Worm (Caenorhabditis elegans) whole organism, L4 larva: ENCODE results near the gene C15H9.2.
A peak's percentile ranks its signal among the peaks of the same experiment; 100 is the strongest.

Experiments
- D1046.2 ChIP-seq: fragments of 200-800 bp; sonication (Bioruptor generic); IDR thresholded peaks from 2 replicates; pipeline ENCODE4 v1.3.6; 2022; ENCODE audit warnings: missing genetic modification characterization, missing compliant biosample characterization
- F26F4.8 ChIP-seq: fragments of 200-800 bp; sonication (Bioruptor generic); conservative IDR thresholded peaks from 2 replicates; pipeline ENCODE4 v1.3.6; 2022; ENCODE audit warnings: missing genetic modification characterization, missing compliant biosample characterization
- F37D6.2 ChIP-seq: sonication (generic microtip); optimal IDR thresholded peaks from 2 replicates; lab custom pipeline; 2016; ENCODE audit warnings: mild to moderate bottlenecking, missing genetic modification characterization, missing compliant biosample characterization
- T26A8.4 ChIP-seq: fragments of 200-800 bp; sonication (Bioruptor generic); IDR thresholded peaks from 2 replicates; pipeline ENCODE4 v1.3.6; 2022; ENCODE audit warnings: missing genetic modification characterization, missing compliant biosample characterization
- Y105C5A.15 ChIP-seq: fragments of 200-800 bp; sonication (Bioruptor generic); IDR thresholded peaks from 2 replicates; pipeline ENCODE4 v1.3.6; 2022; ENCODE audit warnings: missing genetic modification characterization, missing compliant biosample characterization
- ZK337.2 ChIP-seq: fragments of 200-800 bp; sonication (Bioruptor generic); IDR thresholded peaks from 2 replicates; pipeline ENCODE4 v1.3.6; 2022; ENCODE audit warnings: missing genetic modification reagents, missing genetic modification characterization, missing compliant biosample characterization
- aha-1 ChIP-seq: fragments of 150-350 bp; peaks from one replicate; lab custom pipeline; 2014; ENCODE audit warnings: missing biosample characterization, missing genetic modification characterization
- aly-2 ChIP-seq: sonication (generic microtip); optimal IDR thresholded peaks from 2 replicates; lab custom pipeline; 2018; ENCODE audit warnings: missing biosample characterization, missing genetic modification characterization
- attf-4 ChIP-seq: sonication (generic microtip); optimal IDR thresholded peaks from 3 replicates; lab custom pipeline; 2017; ENCODE audit warnings: missing biosample characterization, missing genetic modification characterization
- ceh-62 ChIP-seq: sonication (generic microtip); optimal IDR thresholded peaks from 2 replicates; lab custom pipeline; 2017; ENCODE audit warnings: missing biosample characterization, missing genetic modification characterization
- cey-2 ChIP-seq: sonication (generic microtip); optimal IDR thresholded peaks from 3 replicates; lab custom pipeline; 2017; ENCODE audit warnings: missing genetic modification characterization, mild to moderate bottlenecking, missing compliant biosample characterization, antibody characterized with exemption, borderline replicate concordance; ENCODE audit not compliant: insufficient read depth
- daf-12 ChIP-seq: fragments of 150-350 bp; optimal IDR thresholded peaks from 2 replicates; lab custom pipeline; 2014; ENCODE audit warnings: missing biosample characterization, missing genetic modification reagents, missing genetic modification characterization
- daf-16 ChIP-seq, 3 experiments: sonication (generic microtip); optimal IDR thresholded peaks; 2 replicates each; lab custom pipeline; 2016 to 2017; ENCODE audit warnings: missing genetic modification characterization in 3 of 3, missing genetic modification reagents in 3 of 3, mild to moderate bottlenecking in 2 of 3, missing compliant biosample characterization in 2 of 3, missing biosample characterization in 1 of 3, moderate library complexity in 1 of 3
- daf-19 ChIP-seq: fragments of 200-800 bp; sonication (Bioruptor generic); conservative IDR thresholded peaks from 2 replicates; pipeline ENCODE4 v1.3.6; 2022; ENCODE audit warnings: missing genetic modification characterization, missing compliant biosample characterization
- daf-8 ChIP-seq: fragments of 200-800 bp; sonication (Bioruptor generic); IDR thresholded peaks from 2 replicates; pipeline ENCODE4 v1.3.6; 2022; ENCODE audit warnings: missing genetic modification characterization, missing compliant biosample characterization
- dmd-6 ChIP-seq: fragments of 200-800 bp; sonication (Bioruptor generic); IDR thresholded peaks from 2 replicates; pipeline ENCODE4 v1.3.6; 2022; ENCODE audit warnings: missing genetic modification reagents, missing genetic modification characterization, missing compliant biosample characterization
- dpl-1 ChIP-seq: fragments of 150-350 bp; optimal IDR thresholded peaks from 2 replicates; lab custom pipeline; 2014; ENCODE audit warnings: missing biosample characterization, missing genetic modification reagents, missing genetic modification characterization
- dve-1 ChIP-seq: sonication (generic microtip); optimal IDR thresholded peaks from 2 replicates; lab custom pipeline; 2017; ENCODE audit warnings: antibody characterized with exemption, mild to moderate bottlenecking, missing genetic modification characterization, missing compliant biosample characterization; ENCODE audit not compliant: insufficient read depth
- hif-1 ChIP-seq, 2 experiments: sonication (generic microtip); optimal IDR thresholded peaks; 2 replicates each; lab custom pipeline; 2016 to 2017; ENCODE audit warnings: missing compliant biosample characterization in 2 of 2, missing genetic modification characterization in 2 of 2, missing genetic modification reagents in 2 of 2, missing genotype in 2 of 2, mild to moderate bottlenecking in 1 of 2
- hlh-11 ChIP-seq: fragments of 200-800 bp; sonication (Bioruptor generic); optimal IDR thresholded peaks from 2 replicates; lab custom pipeline; 2018; ENCODE audit warnings: mild to moderate bottlenecking, missing genetic modification characterization, missing compliant biosample characterization
- lin-13 ChIP-seq: fragments of 150-350 bp; optimal IDR thresholded peaks from 2 replicates; lab custom pipeline; 2014; ENCODE audit warnings: missing biosample characterization, missing genetic modification reagents, missing genetic modification characterization
- lin-15B ChIP-seq: fragments of 150-350 bp; sonication (generic microtip); optimal IDR thresholded peaks from 3 replicates; lab custom pipeline; 2014; ENCODE audit warnings: missing biosample characterization, missing genetic modification characterization
- lin-38 ChIP-seq: fragments of 200-800 bp; sonication (Bioruptor generic); IDR thresholded peaks from 2 replicates; pipeline ENCODE4 v1.3.6; 2022; ENCODE audit warnings: missing genetic modification reagents, missing genetic modification characterization, missing compliant biosample characterization
- lin-39 ChIP-seq: fragments of 150-350 bp; optimal IDR thresholded peaks from 2 replicates; lab custom pipeline; 2014; ENCODE audit warnings: missing biosample characterization, missing genetic modification reagents, missing genetic modification characterization
- lir-3 ChIP-seq: sonication (generic microtip); optimal IDR thresholded peaks from 2 replicates; lab custom pipeline; 2016; ENCODE audit warnings: mild to moderate bottlenecking, missing genetic modification characterization, missing compliant biosample characterization
- lsy-2 ChIP-seq, 2 experiments: fragments of 150-350 bp in 1 of 2; sonication (generic microtip) in 1 of 2; optimal IDR thresholded peaks; 2 replicates each; lab custom pipeline; 2014 to 2017; ENCODE audit warnings: missing biosample characterization in 2 of 2, missing genetic modification characterization in 2 of 2
- madf-5 ChIP-seq, 2 experiments: fragments of 200-800 bp; sonication (Bioruptor generic); IDR thresholded peaks; 2 replicates each; pipeline ENCODE4 v1.3.6; 2022; ENCODE audit warnings: missing compliant biosample characterization in 2 of 2, missing genetic modification characterization in 2 of 2
- madf-9 ChIP-seq: fragments of 200-800 bp; sonication (Bioruptor generic); conservative IDR thresholded peaks from 2 replicates; pipeline ENCODE4 v1.3.6; 2022; ENCODE audit warnings: missing genetic modification reagents, missing genetic modification characterization, missing compliant biosample characterization
- mes-2 ChIP-seq: sonication (generic microtip); optimal IDR thresholded peaks from 2 replicates; lab custom pipeline; 2016; ENCODE audit warnings: missing genotype, mild to moderate bottlenecking, missing genetic modification characterization, missing compliant biosample characterization; ENCODE audit not compliant: poor library complexity, severe bottlenecking
- mxl-2 ChIP-seq: fragments of 200-800 bp; sonication (Bioruptor generic); conservative IDR thresholded peaks from 2 replicates; pipeline ENCODE4 v1.3.6; 2022; ENCODE audit warnings: missing genetic modification reagents, missing genetic modification characterization, missing compliant biosample characterization
- mxl-3 ChIP-seq: fragments of 200-800 bp; sonication (Bioruptor generic); optimal IDR thresholded peaks from 2 replicates; lab custom pipeline; 2018; ENCODE audit warnings: mild to moderate bottlenecking, missing genetic modification characterization, missing compliant biosample characterization
- nhr-10 ChIP-seq: fragments of 150-350 bp; optimal IDR thresholded peaks from 2 replicates; lab custom pipeline; 2014; ENCODE audit warnings: missing biosample characterization, missing genetic modification characterization
- nhr-111 ChIP-seq: fragments of 200-800 bp; sonication (Bioruptor generic); optimal IDR thresholded peaks from 2 replicates; lab custom pipeline; 2018; ENCODE audit warnings: mild to moderate bottlenecking, missing genetic modification characterization, missing compliant biosample characterization
- nhr-28 ChIP-seq: fragments of 150-350 bp; optimal IDR thresholded peaks from 2 replicates; lab custom pipeline; 2014; ENCODE audit warnings: missing biosample characterization, missing genetic modification characterization
- nhr-48 ChIP-seq: sonication (generic microtip); optimal IDR thresholded peaks from 2 replicates; lab custom pipeline; 2016; ENCODE audit warnings: mild to moderate bottlenecking, missing genetic modification characterization, missing compliant biosample characterization
- nhr-77 ChIP-seq: fragments of 150-350 bp; optimal IDR thresholded peaks from 2 replicates; lab custom pipeline; 2014; ENCODE audit warnings: missing biosample characterization, missing genetic modification characterization
- pqm-1 ChIP-seq: sonication (generic microtip); optimal IDR thresholded peaks from 2 replicates; lab custom pipeline; 2017; ENCODE audit warnings: missing biosample characterization, missing genetic modification characterization
- rbr-2 ChIP-seq: sonication (generic microtip); optimal IDR thresholded peaks from 2 replicates; lab custom pipeline; 2016; ENCODE audit warnings: missing genotype, missing genetic modification characterization, missing compliant biosample characterization
- snpc-1.2 ChIP-seq: fragments of 200-800 bp; sonication (Bioruptor generic); IDR thresholded peaks from 2 replicates; pipeline ENCODE4 v1.3.6; 2022; ENCODE audit warnings: missing genetic modification reagents, missing genetic modification characterization, missing compliant biosample characterization
- snpc-4 ChIP-seq: fragments of 150-350 bp; optimal IDR thresholded peaks from 2 replicates; lab custom pipeline; 2014; ENCODE audit warnings: missing biosample characterization, missing genetic modification characterization
- unc-62 ChIP-seq, 3 experiments: fragments of 150-350 bp in 1 of 3; sonication (generic microtip); optimal IDR thresholded peaks in 2 of 3; peaks in 1 of 3; 1 replicate in 1 of 3; 2 replicates in 2 of 3; lab custom pipeline; 2014 to 2017; ENCODE audit warnings: missing biosample characterization in 3 of 3, missing genetic modification characterization in 3 of 3, missing genetic modification reagents in 3 of 3, missing genotype in 1 of 3
- zag-1 ChIP-seq: fragments of 150-350 bp; optimal IDR thresholded peaks from 2 replicates; lab custom pipeline; 2014; ENCODE audit warnings: missing biosample characterization, missing genetic modification characterization
- zfp-3 ChIP-seq: fragments of 200-800 bp; sonication (Bioruptor generic); conservative IDR thresholded peaks from 2 replicates; pipeline ENCODE4 v1.3.6; 2022; ENCODE audit warnings: missing genetic modification reagents, missing genetic modification characterization, missing compliant biosample characterization
- zip-2 ChIP-seq: fragments of 150-350 bp; optimal IDR thresholded peaks from 2 replicates; lab custom pipeline; 2014; ENCODE audit warnings: missing biosample characterization, missing genetic modification characterization

Gene C15H9.2

DNA sequence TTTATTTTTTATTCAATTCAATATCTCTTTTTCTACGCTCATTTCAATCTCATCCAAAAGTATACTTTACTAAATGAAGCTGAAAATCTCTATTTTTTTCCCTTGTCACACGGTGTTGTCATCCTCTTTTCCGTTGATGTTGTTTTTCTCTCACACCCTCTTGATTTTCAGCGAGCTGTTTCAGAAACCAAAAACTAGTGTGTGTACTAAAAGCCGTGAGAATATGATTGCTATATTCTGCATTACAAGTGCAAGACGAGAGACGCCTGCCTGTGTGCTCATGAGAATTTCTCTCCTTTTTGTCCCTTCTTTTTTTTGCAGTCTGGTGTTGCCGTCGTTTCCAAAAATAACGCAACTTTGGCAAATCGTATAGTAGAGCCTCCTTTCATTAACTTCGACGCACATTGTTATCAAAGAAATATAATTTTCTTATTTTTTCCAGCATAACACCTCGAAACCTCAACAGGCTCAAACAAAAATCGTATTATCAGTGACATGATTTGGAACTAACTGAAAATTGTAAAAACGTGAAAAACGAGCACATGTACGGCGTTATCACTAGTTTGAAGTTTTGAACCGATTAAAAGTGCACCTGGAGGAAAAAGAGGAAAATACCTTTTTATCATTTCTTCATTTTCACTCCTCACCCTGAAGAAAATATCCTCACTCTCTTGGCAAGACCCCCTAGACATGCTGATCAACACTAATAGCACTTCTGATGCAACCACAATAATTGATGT is at the start of gene C15H9.2:
TSS of gene C15H9.2 (plus strand) at position 441 of the 740 bp plus-strand sequence.
- TF ChIP-seq nhr-28 (tag; lab: Kevin White, UChicago), result peak; percentile 9
- peak; percentile 82 for TF ChIP-seq pqm-1 (tag; lab: Kevin White, UChicago)
- peak; percentile 19 for TF ChIP-seq hlh-11 (tag; lab: Kevin White, UChicago)
- no peak for TF ChIP-seq snpc-4 (tag; lab: Kevin White, UChicago)
- TF ChIP-seq dmd-6 (GFP tag; lab: Robert Waterston, UW), result peak; percentile 40; the same call in 1 of the 2 replicates
- TF ChIP-seq daf-16 (GFP tag; optimal IDR thresholded peaks at IDR 0.05; lab: Kevin White, UChicago), result no peak
- TF ChIP-seq daf-16 (tag; optimal IDR thresholded peaks at IDR 0.05; lab: Kevin White, UChicago), result peak; percentile 79
- TF ChIP-seq ceh-62, result no peak
- TF ChIP-seq mxl-3 (GFP tag; lab: Kevin White, UChicago), result peak; percentile 30
- no peak for TF ChIP-seq F26F4.8 (GFP tag; lab: Robert Waterston, UW)

DNA sequence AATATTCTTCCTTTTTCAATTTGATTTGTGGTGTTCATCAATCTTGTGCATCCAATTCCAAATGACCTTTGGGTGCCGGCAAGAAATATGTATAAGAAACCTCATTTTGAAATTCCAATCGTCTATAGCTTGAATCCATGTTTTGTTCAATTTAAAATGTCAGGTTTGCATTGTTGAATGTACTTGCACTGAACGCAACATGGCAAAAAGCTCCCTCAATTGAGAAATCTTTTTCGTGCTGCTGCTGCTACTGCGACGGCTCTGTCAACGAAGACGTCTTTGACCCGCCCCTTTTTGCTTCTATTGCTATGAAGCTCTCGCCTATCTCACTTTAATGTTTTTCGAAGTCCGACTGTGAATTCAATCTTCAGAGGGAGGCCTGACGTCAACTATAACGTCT is 43.1 kb upstream of the C15H9.2 start, which contains the start of gene lgc-58:
TSS of gene lgc-58 (plus strand) at position 301 of the 400 bp plus-strand sequence.
- TF ChIP-seq hif-1 (tag; optimal IDR thresholded peaks at IDR 0.05; lab: Kevin White, UChicago) (no peak), daf-12 (tag; lab: Kevin White, UChicago) (no peak), D1046.2 (no peak), madf-5 (GFP tag; IDR thresholded peaks at IDR 0.05; lab: Robert Waterston, UW) (no peak), nhr-28 (tag; lab: Kevin White, UChicago) (no peak), dve-1 (tag; lab: Kevin White, UChicago) (no peak)

DNA sequence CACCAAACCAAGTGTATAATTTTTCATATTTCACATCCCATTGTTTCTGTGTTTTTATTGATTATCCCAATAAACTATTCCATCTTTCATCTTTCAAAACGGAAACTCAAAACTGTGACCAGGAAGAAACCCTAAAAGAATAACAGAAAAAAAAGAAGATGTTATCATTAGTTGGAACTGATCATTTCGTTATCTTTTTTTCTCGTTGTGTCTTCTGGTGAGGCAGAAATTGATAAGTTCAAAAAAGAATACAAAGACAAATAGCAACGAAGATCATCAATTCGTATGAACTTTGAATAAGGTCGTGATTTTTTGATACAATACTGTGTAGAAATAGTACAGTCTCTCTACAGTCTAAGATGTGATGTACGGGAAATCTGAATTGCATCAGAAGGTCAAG is 36.5 kb upstream of the C15H9.2 start:
- no peak for TF ChIP-seq dve-1 (tag; lab: Kevin White, UChicago)
- TF ChIP-seq Y105C5A.15 (GFP tag; lab: Robert Waterston, UW), result no peak
- TF ChIP-seq madf-5 (GFP tag; IDR thresholded peaks at IDR 0.05; lab: Robert Waterston, UW), result no peak
- TF ChIP-seq mes-2 (tag; lab: Kevin White, UChicago), result no peak
- TF ChIP-seq nhr-28 (tag; lab: Kevin White, UChicago), result peak; percentile 81
- no peak for TF ChIP-seq zfp-3 (GFP tag; lab: Robert Waterston, UW)
- TF ChIP-seq lsy-2 (tag; optimal IDR thresholded peaks at IDR 0.05; lab: Kevin White, UChicago), result no peak
- no peak for TF ChIP-seq nhr-10 (tag; lab: Kevin White, UChicago)
- TF ChIP-seq lin-15B (tag; lab: Kevin White, UChicago), result no peak
- peak; percentile 40 for TF ChIP-seq pqm-1 (tag; lab: Kevin White, UChicago)
- TF ChIP-seq lin-38 (GFP tag; lab: Robert Waterston, UW), result no peak
- TF ChIP-seq ZK337.2 (GFP tag; lab: Robert Waterston, UW), result no peak
- no peak for TF ChIP-seq snpc-4 (tag; lab: Kevin White, UChicago)
- no peak for TF ChIP-seq F37D6.2 (tag; lab: Kevin White, UChicago)
- no peak for TF ChIP-seq lin-13 (GFP tag; lab: Kevin White, UChicago)
- TF ChIP-seq rbr-2 (tag; lab: Kevin White, UChicago), result no peak
- TF ChIP-seq T26A8.4 (GFP tag; lab: Robert Waterston, UW), result no peak
- no peak for TF ChIP-seq unc-62 (GFP tag; optimal IDR thresholded peaks at IDR 0.05 in 1 of 2; lab: Kevin White, UChicago)
- TF ChIP-seq unc-62 (tag; optimal IDR thresholded peaks at IDR 0.05; lab: Kevin White, UChicago), result no peak
- TF ChIP-seq daf-8 (GFP tag; lab: Robert Waterston, UW), result no peak
- no peak for TF ChIP-seq aha-1 (tag; lab: Kevin White, UChicago)
- no peak for TF ChIP-seq attf-4 (tag; lab: Kevin White, UChicago)
- no peak for TF ChIP-seq madf-9 (GFP tag; lab: Robert Waterston, UW)
- TF ChIP-seq lin-39 (tag; lab: Kevin White, UChicago), result no peak
- TF ChIP-seq mxl-3 (GFP tag; lab: Kevin White, UChicago), result no peak
- TF ChIP-seq cey-2 (tag; lab: Kevin White, UChicago), result no peak
- no peak for TF ChIP-seq daf-19 (GFP tag; lab: Robert Waterston, UW)
- TF ChIP-seq nhr-48 (tag; lab: Kevin White, UChicago), result no peak
- TF ChIP-seq nhr-77, result peak; percentile 7
- TF ChIP-seq zag-1 (tag; lab: Kevin White, UChicago), result no peak
- no peak for TF ChIP-seq hif-1 (tag; optimal IDR thresholded peaks at IDR 0.05; lab: Kevin White, UChicago)
- no peak for TF ChIP-seq dpl-1
- TF ChIP-seq snpc-1.2 (GFP tag; lab: Robert Waterston, UW), result no peak
- TF ChIP-seq aly-2 (tag; lab: Kevin White, UChicago), result no peak
- TF ChIP-seq zip-2, result no peak
- no peak for TF ChIP-seq lir-3 (tag; lab: Kevin White, UChicago)
- peak; percentile 48; the same call in 1 of the 2 replicates for TF ChIP-seq dmd-6 (GFP tag; lab: Robert Waterston, UW)
- TF ChIP-seq mxl-2 (GFP tag; lab: Robert Waterston, UW), result no peak
- TF ChIP-seq nhr-111 (GFP tag; lab: Kevin White, UChicago), result no peak
